Worm (Caenorhabditis elegans) whole organism, L4 larva: ENCODE results near the gene Y41C4A.21.

Source experiments
- D1046.2 ChIP-seq: fragments of 200-800 bp; sonication (Bioruptor generic); IDR thresholded peaks from 2 replicates; pipeline ENCODE4 v1.3.6; 2022; ENCODE audit warnings: missing genetic modification characterization, missing compliant biosample characterization
- F37D6.2 ChIP-seq: sonication (generic microtip); optimal IDR thresholded peaks from 2 replicates; lab custom pipeline; 2016; ENCODE audit warnings: mild to moderate bottlenecking, missing genetic modification characterization, missing compliant biosample characterization
- T20F7.1 ChIP-seq: fragments of 200-800 bp; sonication (Bioruptor generic); optimal IDR thresholded peaks from 2 replicates; lab custom pipeline; 2018; ENCODE audit warnings: mild to moderate bottlenecking, missing genetic modification characterization, missing compliant biosample characterization
- T26A8.4 ChIP-seq: fragments of 200-800 bp; sonication (Bioruptor generic); IDR thresholded peaks from 2 replicates; pipeline ENCODE4 v1.3.6; 2022; ENCODE audit warnings: missing genetic modification characterization, missing compliant biosample characterization
- Y105C5A.15 ChIP-seq: fragments of 200-800 bp; sonication (Bioruptor generic); IDR thresholded peaks from 2 replicates; pipeline ENCODE4 v1.3.6; 2022; ENCODE audit warnings: missing genetic modification characterization, missing compliant biosample characterization
- Y5F2A.4 ChIP-seq: fragments of 200-800 bp; sonication (Bioruptor generic); optimal IDR thresholded peaks from 2 replicates; lab custom pipeline; 2018; ENCODE audit warnings: mild to moderate bottlenecking, missing genetic modification characterization, missing compliant biosample characterization
- Y75B8A.6 ChIP-seq: fragments of 200-800 bp; sonication (Bioruptor generic); IDR thresholded peaks from 2 replicates; pipeline ENCODE4 v1.3.6; 2022; ENCODE audit warnings: missing genetic modification reagents, missing genetic modification characterization, missing compliant biosample characterization
- ZK337.2 ChIP-seq: fragments of 200-800 bp; sonication (Bioruptor generic); IDR thresholded peaks from 2 replicates; pipeline ENCODE4 v1.3.6; 2022; ENCODE audit warnings: missing genetic modification reagents, missing genetic modification characterization, missing compliant biosample characterization
- arid-1 ChIP-seq: fragments of 200-800 bp; sonication (Bioruptor generic); conservative IDR thresholded peaks from 2 replicates; pipeline ENCODE4 v1.3.6; 2022; ENCODE audit warnings: missing genetic modification reagents, missing genetic modification characterization, missing compliant biosample characterization
- ceh-20 ChIP-seq: fragments of 200-800 bp; sonication (Bioruptor generic); IDR thresholded peaks from 2 replicates; pipeline ENCODE4 v1.3.6; 2022; ENCODE audit warnings: missing genetic modification reagents, missing genetic modification characterization, missing compliant biosample characterization
- ceh-62 ChIP-seq: sonication (generic microtip); optimal IDR thresholded peaks from 2 replicates; lab custom pipeline; 2017; ENCODE audit warnings: missing biosample characterization, missing genetic modification characterization
- ces-1 ChIP-seq: fragments of 150-350 bp; sonication (generic microtip); optimal IDR thresholded peaks from 4 replicates; lab custom pipeline; 2014; ENCODE audit warnings: missing biosample characterization, missing genetic modification reagents, missing genetic modification characterization
- dpl-1 ChIP-seq: fragments of 150-350 bp; optimal IDR thresholded peaks from 2 replicates; lab custom pipeline; 2014; ENCODE audit warnings: missing biosample characterization, missing genetic modification reagents, missing genetic modification characterization
- duxl-1 ChIP-seq: sonication (generic microtip); optimal IDR thresholded peaks from 2 replicates; lab custom pipeline; 2016; ENCODE audit warnings: mild to moderate bottlenecking, missing genetic modification characterization, moderate library complexity, missing compliant biosample characterization; ENCODE audit not compliant: poor library complexity
- fkh-10 ChIP-seq: fragments of 150-350 bp; optimal IDR thresholded peaks from 2 replicates; lab custom pipeline; 2014; ENCODE audit warnings: missing biosample characterization, missing genetic modification reagents, missing genetic modification characterization
- fos-1 ChIP-seq: fragments of 150-350 bp; optimal IDR thresholded peaks from 2 replicates; lab custom pipeline; 2014; ENCODE audit warnings: missing biosample characterization, missing genetic modification characterization
- gei-8 ChIP-seq: fragments of 200-800 bp; sonication (Bioruptor generic); optimal IDR thresholded peaks from 2 replicates; lab custom pipeline; 2018; ENCODE audit warnings: mild to moderate bottlenecking, missing genetic modification characterization, missing compliant biosample characterization
- hlh-11 ChIP-seq: fragments of 200-800 bp; sonication (Bioruptor generic); optimal IDR thresholded peaks from 2 replicates; lab custom pipeline; 2018; ENCODE audit warnings: mild to moderate bottlenecking, missing genetic modification characterization, missing compliant biosample characterization
- hmg-1.1 ChIP-seq: fragments of 200-800 bp; sonication (Bioruptor generic); IDR thresholded peaks from 2 replicates; pipeline ENCODE4 v1.3.6; 2022; ENCODE audit warnings: missing genetic modification reagents, missing genetic modification characterization, missing compliant biosample characterization
- lin-1 ChIP-seq: fragments of 200-800 bp; sonication (Bioruptor generic); IDR thresholded peaks from 2 replicates; pipeline ENCODE4 v1.3.6; 2022; ENCODE audit warnings: missing genetic modification reagents, missing genetic modification characterization, missing compliant biosample characterization
- lin-15B ChIP-seq: fragments of 150-350 bp; sonication (generic microtip); optimal IDR thresholded peaks from 3 replicates; lab custom pipeline; 2014; ENCODE audit warnings: missing biosample characterization, missing genetic modification characterization
- lin-29 ChIP-seq: fragments of 200-800 bp; sonication (Bioruptor generic); IDR thresholded peaks from 2 replicates; pipeline ENCODE4 v1.3.6; 2022; ENCODE audit warnings: missing genetic modification reagents, missing genetic modification characterization, missing compliant biosample characterization
- lin-38 ChIP-seq: fragments of 200-800 bp; sonication (Bioruptor generic); IDR thresholded peaks from 2 replicates; pipeline ENCODE4 v1.3.6; 2022; ENCODE audit warnings: missing genetic modification reagents, missing genetic modification characterization, missing compliant biosample characterization
- lin-39 ChIP-seq: fragments of 150-350 bp; optimal IDR thresholded peaks from 2 replicates; lab custom pipeline; 2014; ENCODE audit warnings: missing biosample characterization, missing genetic modification reagents, missing genetic modification characterization
- lir-3 ChIP-seq: sonication (generic microtip); optimal IDR thresholded peaks from 2 replicates; lab custom pipeline; 2016; ENCODE audit warnings: mild to moderate bottlenecking, missing genetic modification characterization, missing compliant biosample characterization
- madf-5 ChIP-seq, 2 experiments: fragments of 200-800 bp; sonication (Bioruptor generic); IDR thresholded peaks; 2 replicates each; pipeline ENCODE4 v1.3.6; 2022; ENCODE audit warnings: missing compliant biosample characterization in 2 of 2, missing genetic modification characterization in 2 of 2
- mdt-29 ChIP-seq: fragments of 200-800 bp; sonication (Bioruptor generic); IDR thresholded peaks from 2 replicates; pipeline ENCODE4 v1.3.6; 2022; ENCODE audit warnings: missing genetic modification reagents, missing genetic modification characterization, missing compliant biosample characterization
- mep-1 ChIP-seq: fragments of 150-350 bp; sonication (generic microtip); optimal IDR thresholded peaks from 3 replicates; lab custom pipeline; 2014; ENCODE audit warnings: missing biosample characterization, missing genetic modification characterization
- mxl-3 ChIP-seq: fragments of 200-800 bp; sonication (Bioruptor generic); optimal IDR thresholded peaks from 2 replicates; lab custom pipeline; 2018; ENCODE audit warnings: mild to moderate bottlenecking, missing genetic modification characterization, missing compliant biosample characterization
- nhr-102 ChIP-seq: sonication (generic microtip); optimal IDR thresholded peaks from 2 replicates; lab custom pipeline; 2016; ENCODE audit warnings: mild to moderate bottlenecking, missing genetic modification characterization, moderate library complexity, missing compliant biosample characterization
- nhr-237 ChIP-seq: sonication (generic microtip); optimal IDR thresholded peaks from 2 replicates; lab custom pipeline; 2017; ENCODE audit warnings: missing biosample characterization, missing genetic modification characterization
- nhr-28 ChIP-seq: fragments of 150-350 bp; optimal IDR thresholded peaks from 2 replicates; lab custom pipeline; 2014; ENCODE audit warnings: missing biosample characterization, missing genetic modification characterization
- nhr-41 ChIP-seq: fragments of 200-800 bp; sonication (Bioruptor generic); IDR thresholded peaks from 2 replicates; pipeline ENCODE4 v1.3.6; 2022; ENCODE audit warnings: missing genetic modification reagents, missing genetic modification characterization, missing compliant biosample characterization
- nhr-42 ChIP-seq: fragments of 200-800 bp; sonication (Bioruptor generic); IDR thresholded peaks from 2 replicates; pipeline ENCODE4 v1.3.6; 2022; ENCODE audit warnings: missing genetic modification characterization, missing compliant biosample characterization
- nhr-76 ChIP-seq: fragments of 150-350 bp; optimal IDR thresholded peaks from 2 replicates; lab custom pipeline; 2014; ENCODE audit warnings: missing biosample characterization, missing genetic modification characterization
- nhr-77 ChIP-seq: fragments of 150-350 bp; optimal IDR thresholded peaks from 2 replicates; lab custom pipeline; 2014; ENCODE audit warnings: missing biosample characterization, missing genetic modification characterization
- pha-4 ChIP-seq, 2 experiments: fragments of 150-350 bp in 1 of 2; fragments of 200-800 bp in 1 of 2; sonication (Bioruptor generic) in 1 of 2; IDR thresholded peaks in 1 of 2; optimal IDR thresholded peaks in 1 of 2; 2 replicates each; pipeline versions ENCODE4 v1.3.6 to Lab custom; 2014 to 2022; ENCODE audit warnings: missing genetic modification characterization in 2 of 2, missing genetic modification reagents in 2 of 2, missing biosample characterization in 1 of 2, missing compliant biosample characterization in 1 of 2
- saeg-2 ChIP-seq: fragments of 200-800 bp; sonication (Bioruptor generic); IDR thresholded peaks from 2 replicates; pipeline ENCODE4 v1.3.6; 2022; ENCODE audit warnings: missing genetic modification reagents, missing genetic modification characterization, missing compliant biosample characterization
- set-16 ChIP-seq: fragments of 200-800 bp; sonication (Bioruptor generic); IDR thresholded peaks from 2 replicates; pipeline ENCODE4 v1.3.6; 2022; ENCODE audit warnings: missing genetic modification reagents, missing genetic modification characterization, missing compliant biosample characterization
- snpc-1.2 ChIP-seq: fragments of 200-800 bp; sonication (Bioruptor generic); IDR thresholded peaks from 2 replicates; pipeline ENCODE4 v1.3.6; 2022; ENCODE audit warnings: missing genetic modification reagents, missing genetic modification characterization, missing compliant biosample characterization
- spr-1 ChIP-seq: sonication (generic microtip); optimal IDR thresholded peaks from 2 replicates; lab custom pipeline; 2016; ENCODE audit warnings: mild to moderate bottlenecking, missing genetic modification characterization, missing compliant biosample characterization
- tag-97 ChIP-seq: fragments of 200-800 bp; sonication (Bioruptor generic); IDR thresholded peaks from 2 replicates; pipeline ENCODE4 v1.3.6; 2022; ENCODE audit warnings: missing genetic modification characterization, missing compliant biosample characterization
- unc-130 ChIP-seq: sonication (generic microtip); optimal IDR thresholded peaks from 2 replicates; lab custom pipeline; 2016; ENCODE audit warnings: missing genetic modification reagents, missing genetic modification characterization, missing compliant biosample characterization
- unc-39 ChIP-seq: sonication (generic microtip); optimal IDR thresholded peaks from 2 replicates; lab custom pipeline; 2017; ENCODE audit warnings: missing biosample characterization, missing genetic modification characterization
- unc-62 ChIP-seq, 3 experiments: fragments of 150-350 bp in 1 of 3; sonication (generic microtip); optimal IDR thresholded peaks in 2 of 3; peaks in 1 of 3; 1 replicate in 1 of 3; 2 replicates in 2 of 3; lab custom pipeline; 2014 to 2017; ENCODE audit warnings: missing biosample characterization in 3 of 3, missing genetic modification characterization in 3 of 3, missing genetic modification reagents in 3 of 3, missing genotype in 1 of 3
- zfp-2 ChIP-seq: sonication (generic microtip); optimal IDR thresholded peaks from 2 replicates; lab custom pipeline; 2016; ENCODE audit warnings: mild to moderate bottlenecking, missing genetic modification characterization, missing compliant biosample characterization
- zfp-3 ChIP-seq: fragments of 200-800 bp; sonication (Bioruptor generic); conservative IDR thresholded peaks from 2 replicates; pipeline ENCODE4 v1.3.6; 2022; ENCODE audit warnings: missing genetic modification reagents, missing genetic modification characterization, missing compliant biosample characterization
- zip-11 ChIP-seq: fragments of 200-800 bp; sonication (Bioruptor generic); IDR thresholded peaks from 2 replicates; pipeline ENCODE4 v1.3.6; 2022; ENCODE audit warnings: missing genetic modification characterization, missing compliant biosample characterization
- zip-2 ChIP-seq: fragments of 150-350 bp; optimal IDR thresholded peaks from 2 replicates; lab custom pipeline; 2014; ENCODE audit warnings: missing biosample characterization, missing genetic modification characterization
- ztf-11 ChIP-seq: fragments of 150-350 bp; optimal IDR thresholded peaks from 2 replicates; lab custom pipeline; 2014; ENCODE audit warnings: missing biosample characterization, missing genetic modification characterization
- ztf-7 ChIP-seq: fragments of 150-350 bp; optimal IDR thresholded peaks from 2 replicates; lab custom pipeline; 2014; ENCODE audit warnings: missing biosample characterization, missing genetic modification characterization

Gene Y41C4A.21

ce11 chrIII:11694506-11694947, 37.6 kb upstream of the Y41C4A.21 start (continued):
- no peak for TF ChIP-seq zip-11 (GFP tag; lab: Robert Waterston, UW)
- TF ChIP-seq saeg-2 = no peak
- no peak for TF ChIP-seq Y5F2A.4 (GFP tag; lab: Kevin White, UChicago)
- TF ChIP-seq mep-1 (tag; lab: Kevin White, UChicago) = no peak
- TF ChIP-seq ztf-7 (tag; lab: Kevin White, UChicago) = no peak
- TF ChIP-seq zfp-2 (tag; lab: Kevin White, UChicago) = no peak
- TF ChIP-seq nhr-237 = no peak
- TF ChIP-seq ceh-20 (GFP tag; lab: Robert Waterston, UW) = no peak
- TF ChIP-seq T20F7.1 (GFP tag; lab: Kevin White, UChicago) = no peak
- no peak for TF ChIP-seq snpc-1.2 (GFP tag; lab: Robert Waterston, UW)
- peak; percentile 58; the same call in 1 of the 2 replicates for TF ChIP-seq zfp-3 (GFP tag; lab: Robert Waterston, UW)
- TF ChIP-seq ZK337.2 = no peak
- peak; percentile 60 for TF ChIP-seq nhr-102
- TF ChIP-seq dpl-1 = no peak
- peak; percentile 48; the same call in 1 of the 2 replicates for TF ChIP-seq nhr-42 (GFP tag; lab: Robert Waterston, UW)
- no peak for TF ChIP-seq lin-39
- TF ChIP-seq ces-1 (GFP tag; lab: Kevin White, UChicago) = no peak
- no peak for TF ChIP-seq Y105C5A.15 (GFP tag; lab: Robert Waterston, UW)
- no peak for TF ChIP-seq set-16 (GFP tag; lab: Robert Waterston, UW)
- TF ChIP-seq nhr-41 (GFP tag; lab: Robert Waterston, UW) = no peak; the same call in 1 of the 2 replicates
- peak; percentile 46 for TF ChIP-seq T26A8.4 (GFP tag; lab: Robert Waterston, UW)
- peak; percentile 64 for TF ChIP-seq gei-8 (GFP tag; lab: Kevin White, UChicago)
- no peak for TF ChIP-seq nhr-28
- peak in 1 of 2 experiments; percentile 70; a peak in 1 of 4 replicates for TF ChIP-seq madf-5 (GFP tag; IDR thresholded peaks at IDR 0.05; lab: Robert Waterston, UW)
- TF ChIP-seq lir-3 (tag; lab: Kevin White, UChicago) = no peak
- no peak for TF ChIP-seq zip-2 (tag; lab: Kevin White, UChicago)
- no peak for TF ChIP-seq mxl-3 (GFP tag; lab: Kevin White, UChicago)
- TF ChIP-seq Y75B8A.6 = peak; percentile 9; the same call in 1 of the 2 replicates
- TF ChIP-seq tag-97 (GFP tag; lab: Robert Waterston, UW) = no peak
- TF ChIP-seq spr-1 (tag; lab: Kevin White, UChicago) = no peak
- TF ChIP-seq hlh-11 (tag; lab: Kevin White, UChicago) = no peak
- peak in 1 of 2 experiments; percentile 24 for TF ChIP-seq unc-62 (GFP tag; optimal IDR thresholded peaks at IDR 0.05 in 1 of 2; lab: Kevin White, UChicago)
- TF ChIP-seq unc-62 (tag; optimal IDR thresholded peaks at IDR 0.05; lab: Kevin White, UChicago) = no peak
- 0 out of 2 replicates have a peak, but pooled peaks have one; percentile 11 for TF ChIP-seq lin-1 (GFP tag; lab: Robert Waterston, UW)
- TF ChIP-seq nhr-76 = no peak
- no peak for TF ChIP-seq fos-1 (tag; lab: Kevin White, UChicago)
- no peak for TF ChIP-seq D1046.2
- peak; percentile 26; the same call in 1 of the 2 replicates for TF ChIP-seq pha-4 (GFP tag; IDR thresholded peaks at IDR 0.05; lab: Robert Waterston, UW)
- TF ChIP-seq pha-4 (tag; optimal IDR thresholded peaks at IDR 0.05; lab: Kevin White, UChicago) = no peak
- no peak for TF ChIP-seq lin-15B (tag; lab: Kevin White, UChicago)
- TF ChIP-seq duxl-1 (tag; lab: Kevin White, UChicago) = no peak
- TF ChIP-seq hmg-1.1 = no peak
- TF ChIP-seq mdt-29 (GFP tag; lab: Robert Waterston, UW) = no peak
- TF ChIP-seq lin-29 (GFP tag; lab: Robert Waterston, UW) = no peak
- TF ChIP-seq fkh-10 (GFP tag; lab: Kevin White, UChicago) = no peak
- no peak for TF ChIP-seq F37D6.2
- no peak for TF ChIP-seq ztf-11 (tag; lab: Kevin White, UChicago)
- peak; percentile 22; the same call in 1 of the 2 replicates for TF ChIP-seq arid-1 (GFP tag; lab: Robert Waterston, UW)
- no peak; the same call in none of the 2 replicates for TF ChIP-seq lin-38 (GFP tag; lab: Robert Waterston, UW)
- TF ChIP-seq nhr-77 (tag; lab: Kevin White, UChicago) = no peak
- TF ChIP-seq unc-130 (GFP tag; lab: Kevin White, UChicago) = no peak
- TF ChIP-seq ceh-62 (tag; lab: Kevin White, UChicago) = no peak
- TF ChIP-seq unc-39 = no peak
